Worm (Caenorhabditis elegans) whole organism, midembryonic: ENCODE results near the gene T28A11.13.

ENCODE experiments used
- T22C8.4 ChIP-seq: fragments of 200-800 bp; sonication (Bioruptor generic); IDR thresholded peaks from 2 replicates; pipeline ENCODE4 v1.3.6; 2022; ENCODE audit warnings: missing genetic modification characterization, missing compliant biosample characterization
- cog-1 ChIP-seq: sonication (generic microtip); optimal IDR thresholded peaks from 2 replicates; lab custom pipeline; 2016; ENCODE audit warnings: missing genetic modification characterization, missing compliant biosample characterization
- flt-1 ChIP-seq: fragments of 200-800 bp; sonication (Bioruptor generic); IDR thresholded peaks from 2 replicates; pipeline ENCODE4 v1.3.6; 2022; ENCODE audit warnings: missing genetic modification characterization, missing compliant biosample characterization
- klf-2 ChIP-seq: fragments of 200-800 bp; sonication (Bioruptor generic); conservative IDR thresholded peaks from 2 replicates; pipeline ENCODE4 v1.3.6; 2022; ENCODE audit warnings: missing genetic modification reagents, missing genetic modification characterization, missing compliant biosample characterization
- med-1 ChIP-seq: sonication (generic microtip); optimal IDR thresholded peaks from 2 replicates; lab custom pipeline; 2017; ENCODE audit warnings: missing genetic modification characterization, mild to moderate bottlenecking, missing compliant biosample characterization, antibody characterized with exemption, missing genetic modification reagents; ENCODE audit not compliant: insufficient read depth
- ref-1 ChIP-seq: fragments of 200-800 bp; sonication (Bioruptor generic); conservative IDR thresholded peaks from 2 replicates; pipeline ENCODE4 v1.3.6; 2022; ENCODE audit warnings: missing genetic modification reagents, missing genetic modification characterization, missing compliant biosample characterization
- tab-1 ChIP-seq: fragments of 200-800 bp; sonication (Bioruptor generic); IDR thresholded peaks from 2 replicates; pipeline ENCODE4 v1.3.6; 2022; ENCODE audit warnings: missing genetic modification characterization, missing compliant biosample characterization
- ztf-23 ChIP-seq: fragments of 200-800 bp; sonication (Bioruptor generic); IDR thresholded peaks from 2 replicates; pipeline ENCODE4 v1.3.6; 2022; ENCODE audit warnings: missing genetic modification reagents, missing genetic modification characterization, missing compliant biosample characterization
- ztf-29 ChIP-seq: fragments of 200-800 bp; sonication (Bioruptor generic); IDR thresholded peaks from 2 replicates; pipeline ENCODE4 v1.3.6; 2022; ENCODE audit warnings: missing genetic modification reagents, missing genetic modification characterization, missing compliant biosample characterization

T28A11.13 gene

DNA sequence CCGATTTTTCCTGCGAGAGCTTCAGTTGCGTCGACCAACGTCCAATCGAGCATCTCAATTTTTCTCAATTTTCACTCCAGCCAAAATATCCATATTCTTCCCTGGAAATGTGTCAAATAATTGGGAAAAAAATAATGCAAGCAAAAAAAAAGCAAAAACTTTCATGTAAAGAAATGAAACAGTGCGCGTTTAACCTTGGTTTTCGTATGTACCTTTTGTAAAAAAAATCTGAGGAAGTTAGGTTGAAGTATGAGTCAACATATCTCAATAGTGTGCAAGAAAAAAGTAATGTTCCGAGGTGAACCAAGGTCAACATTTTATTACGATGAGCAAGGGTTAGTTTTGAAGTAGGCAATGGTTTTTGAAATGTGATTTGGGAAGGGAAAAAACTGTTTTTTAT, at the start of gene T28A11.13:
T28A11.13 (minus strand) TSS at position 101 of the 400 bp plus-strand sequence.
- no peak for TF ChIP-seq med-1
- TF ChIP-seq tab-1 (GFP tag; lab: Robert Waterston, UW) = no peak
- TF ChIP-seq ztf-29 (GFP tag; lab: Robert Waterston, UW) = no peak
- TF ChIP-seq cog-1 (tag; lab: Kevin White, UChicago) = no peak
- no peak for TF ChIP-seq ztf-23
- no peak for TF ChIP-seq ref-1 (GFP tag; lab: Robert Waterston, UW)
- TF ChIP-seq klf-2 (GFP tag; lab: Robert Waterston, UW) = no peak
- no peak for TF ChIP-seq flt-1 (GFP tag; lab: Robert Waterston, UW)
- no peak for TF ChIP-seq T22C8.4 (GFP tag; lab: Robert Waterston, UW)

ce11 chrV:3299437-3299836, 49.4 kb upstream of the T28A11.13 start:
- TF ChIP-seq tab-1 (GFP tag; lab: Robert Waterston, UW) (no peak), ztf-23 (no peak), T22C8.4 (GFP tag; lab: Robert Waterston, UW) (no peak), med-1 (no peak), ztf-29 (GFP tag; lab: Robert Waterston, UW) (no peak)

DNA sequence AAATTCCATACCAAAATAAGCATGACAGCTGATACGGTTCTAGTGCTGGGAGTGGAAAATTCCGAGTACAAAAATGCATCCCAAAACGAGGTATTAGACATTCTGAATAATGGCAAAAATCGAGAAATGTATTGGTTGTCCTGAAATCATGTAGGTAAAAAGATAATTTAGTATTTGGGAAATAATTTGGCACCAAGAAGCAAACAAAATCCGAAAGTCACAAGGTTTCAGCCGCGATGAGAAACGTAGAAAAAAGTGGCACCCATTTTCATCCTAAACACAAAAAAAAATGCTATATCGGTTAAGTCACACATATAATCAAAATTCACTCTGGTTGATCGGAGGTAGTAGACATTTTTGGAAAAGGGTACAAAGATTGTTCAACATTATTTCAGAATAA, 47.7 kb upstream of the T28A11.13 start, which contains the start of gene srx-122:
srx-122 (minus strand) TSS at position 101 of the 400 bp plus-strand sequence.
- TF ChIP-seq ztf-23 (no peak), tab-1 (GFP tag; lab: Robert Waterston, UW) (no peak), ztf-29 (GFP tag; lab: Robert Waterston, UW) (no peak), med-1 (no peak), cog-1 (tag; lab: Kevin White, UChicago) (no peak), flt-1 (GFP tag; lab: Robert Waterston, UW) (no peak), T22C8.4 (GFP tag; lab: Robert Waterston, UW) (no peak), ref-1 (GFP tag; lab: Robert Waterston, UW) (no peak), klf-2 (GFP tag; lab: Robert Waterston, UW) (no peak)

DNA sequence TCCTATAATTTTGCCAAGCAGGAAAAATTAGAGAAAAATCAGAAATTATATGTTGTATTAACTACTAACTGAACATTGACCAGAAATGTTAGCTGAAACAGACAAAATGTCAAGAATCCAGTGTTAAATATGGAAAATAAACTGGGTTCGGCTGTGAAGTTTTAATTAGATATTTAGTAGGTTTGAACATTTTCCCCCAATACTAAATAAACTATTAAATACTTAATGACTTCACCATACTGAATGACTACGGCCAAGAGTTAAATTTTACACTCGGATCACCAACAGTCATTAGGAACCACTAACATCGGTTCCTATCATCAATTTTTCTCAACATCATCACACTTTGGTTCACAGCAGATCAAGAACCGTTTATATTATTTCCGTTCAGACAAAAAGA, 45.3 kb upstream of the T28A11.13 start:
- TF ChIP-seq ref-1 (GFP tag; lab: Robert Waterston, UW) (no peak), ztf-29 (GFP tag; lab: Robert Waterston, UW) (no peak), T22C8.4 (GFP tag; lab: Robert Waterston, UW) (no peak), tab-1 (GFP tag; lab: Robert Waterston, UW) (no peak), med-1 (no peak), ztf-23 (no peak), flt-1 (GFP tag; lab: Robert Waterston, UW) (no peak), klf-2 (GFP tag; lab: Robert Waterston, UW) (no peak), cog-1 (tag; lab: Kevin White, UChicago) (no peak)

ce11 chrV:3289267-3289666, 39.2 kb upstream of the T28A11.13 start, which contains the start of gene F35F10.6:
Gene F35F10.6 (minus strand): TSS chrV:3289367.
- no peak for TF ChIP-seq ref-1 (GFP tag; lab: Robert Waterston, UW)
- no peak for TF ChIP-seq ztf-23
- TF ChIP-seq ztf-29 (GFP tag; lab: Robert Waterston, UW) = no peak
- no peak for TF ChIP-seq flt-1 (GFP tag; lab: Robert Waterston, UW)
- TF ChIP-seq klf-2 (GFP tag; lab: Robert Waterston, UW) = no peak
- TF ChIP-seq med-1 = no peak
- TF ChIP-seq cog-1 (tag; lab: Kevin White, UChicago) = no peak
- no peak for TF ChIP-seq tab-1 (GFP tag; lab: Robert Waterston, UW)
- no peak for TF ChIP-seq T22C8.4 (GFP tag; lab: Robert Waterston, UW)

ce11 chrV:3288134-3288533, 38.1 kb upstream of the T28A11.13 start:
- TF ChIP-seq klf-2 (GFP tag; lab: Robert Waterston, UW) = no peak
- no peak for TF ChIP-seq cog-1 (tag; lab: Kevin White, UChicago)
- TF ChIP-seq T22C8.4 (GFP tag; lab: Robert Waterston, UW) = no peak

DNA sequence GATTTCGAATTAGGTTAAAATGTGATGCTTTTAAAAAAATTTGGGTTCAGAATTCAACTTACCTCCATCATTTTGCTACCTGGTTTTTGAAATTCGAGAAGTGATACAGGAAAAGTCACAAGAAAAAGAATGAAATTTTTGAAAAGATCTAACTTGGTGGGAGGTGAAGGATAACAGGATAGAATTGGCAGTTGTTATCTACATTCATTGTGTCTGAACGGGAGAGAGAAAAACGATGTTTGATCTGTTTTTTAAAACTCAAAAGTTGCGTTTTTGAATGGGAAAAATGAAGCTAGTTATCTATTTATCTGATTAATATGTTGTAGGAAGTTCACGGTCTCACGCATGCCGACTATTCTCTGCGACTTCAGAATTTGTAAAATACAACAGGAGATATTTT, 37.3 kb upstream of the T28A11.13 start, which contains the start of gene F35F10.7:
F35F10.7 (minus strand) TSS at position 101 of the 400 bp plus-strand sequence.
- TF ChIP-seq cog-1 (tag; lab: Kevin White, UChicago) = no peak
- TF ChIP-seq T22C8.4 (GFP tag; lab: Robert Waterston, UW) = no peak
- TF ChIP-seq med-1 = no peak
- TF ChIP-seq klf-2 (GFP tag; lab: Robert Waterston, UW) = no peak
- TF ChIP-seq ztf-29 (GFP tag; lab: Robert Waterston, UW) = no peak
- TF ChIP-seq ref-1 (GFP tag; lab: Robert Waterston, UW) = no peak
- no peak for TF ChIP-seq ztf-23
- no peak for TF ChIP-seq flt-1 (GFP tag; lab: Robert Waterston, UW)
- no peak for TF ChIP-seq tab-1 (GFP tag; lab: Robert Waterston, UW)

DNA sequence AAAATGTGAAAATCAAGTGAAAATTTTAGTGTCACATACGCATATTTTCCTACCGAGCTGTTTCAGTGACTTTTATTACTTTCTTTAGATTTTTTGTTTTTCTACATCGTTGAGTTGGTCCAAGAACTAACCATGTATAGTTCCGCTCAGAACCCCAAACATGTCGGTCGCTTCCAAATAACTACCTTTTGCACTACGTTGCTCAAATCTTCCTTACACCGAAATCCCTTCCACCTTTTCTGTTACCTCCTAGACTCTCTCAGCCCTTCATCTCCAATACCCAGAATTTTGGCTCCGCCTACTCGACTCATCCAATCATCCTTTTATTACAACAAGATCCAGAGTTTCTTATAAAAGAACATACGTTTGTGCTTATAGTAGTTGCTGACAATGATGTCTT, 34.6 kb upstream of the T28A11.13 start, which contains the start of gene F35F10.5:
F35F10.5 (plus strand) TSS at position 301 of the 400 bp plus-strand sequence.
- TF ChIP-seq ztf-23 (0 out of 2 replicates have a peak, but pooled peaks have one; percentile 25), ref-1 (GFP tag; lab: Robert Waterston, UW) (no peak)

- TF ChIP-seq cog-1 (tag; lab: Kevin White, UChicago) (no peak), med-1 (no peak), flt-1 (GFP tag; lab: Robert Waterston, UW) (no peak), tab-1 (GFP tag; lab: Robert Waterston, UW) (no peak)
Measured at ce11 chrV:3282957-3283356, 32.9 kb upstream of the T28A11.13 start, which contains the start of gene str-64. Gene str-64 (plus strand): TSS chrV:3283257.

ce11 chrV:3281523-3281922, 31.5 kb upstream of the T28A11.13 start, which contains the start of gene T28A11.25:
Gene T28A11.25 (plus strand): TSS chrV:3281823.
- TF ChIP-seq med-1 = no peak
- no peak for TF ChIP-seq ztf-23
- TF ChIP-seq tab-1 (GFP tag; lab: Robert Waterston, UW) = no peak
- no peak for TF ChIP-seq ref-1 (GFP tag; lab: Robert Waterston, UW)
- TF ChIP-seq ztf-29 (GFP tag; lab: Robert Waterston, UW) = no peak
- TF ChIP-seq flt-1 (GFP tag; lab: Robert Waterston, UW) = no peak
- TF ChIP-seq klf-2 (GFP tag; lab: Robert Waterston, UW) = no peak
- no peak for TF ChIP-seq cog-1 (tag; lab: Kevin White, UChicago)
- TF ChIP-seq T22C8.4 (GFP tag; lab: Robert Waterston, UW) = no peak
